Fruit fly (Drosophila melanogaster) whole organism, wandering third instar larva: ENCODE measurements around the gene CG34138.

Source experiments
- Abd-B ChIP-seq: fragments of >200 bp; optimal IDR thresholded peaks from 2 replicates; lab custom pipeline; 2017; ENCODE audit warnings: missing biosample characterization, missing genetic modification characterization
- CG32264 ChIP-seq: fragments of 200-800 bp; sonication (Bioruptor generic); optimal IDR thresholded peaks from 2 replicates; lab custom pipeline; 2016; ENCODE audit warnings: missing biosample characterization, missing genetic modification characterization
- CrebA ChIP-seq: fragments of 200-800 bp; sonication (Bioruptor generic); optimal IDR thresholded peaks from 2 replicates; lab custom pipeline; 2016; ENCODE audit warnings: missing biosample characterization, mild to moderate bottlenecking, missing genetic modification characterization, borderline replicate concordance
- Dfd ChIP-seq: fragments of >200 bp; optimal IDR thresholded peaks from 2 replicates; lab custom pipeline; 2017; ENCODE audit warnings: missing biosample characterization, missing genetic modification characterization
- Dif ChIP-seq: fragments of 200-275, 200-300 bp; sonication (Bioruptor generic); optimal IDR thresholded peaks from 2 replicates; lab custom pipeline; 2018; ENCODE audit warnings: missing biosample characterization, missing genetic modification characterization; ENCODE audit not compliant: partially characterized antibody
- HLH106 ChIP-seq: fragments of 200-800 bp; optimal IDR thresholded peaks from 3 replicates; lab custom pipeline; 2019; ENCODE audit warnings: missing biosample characterization, mild to moderate bottlenecking, missing genetic modification characterization, moderate library complexity
- Hnf4 ChIP-seq: fragments of 200-800 bp; sonication (Bioruptor generic); optimal IDR thresholded peaks from 2 replicates; lab custom pipeline; 2016; ENCODE audit warnings: missing biosample characterization, mild to moderate bottlenecking, missing genetic modification characterization
- Hr78 ChIP-seq: fragments of >200 bp; optimal IDR thresholded peaks from 2 replicates; lab custom pipeline; 2017; ENCODE audit warnings: missing biosample characterization, missing genetic modification characterization
- Hr83 ChIP-seq: fragments of 200-300 bp; sonication (Bioruptor generic); optimal IDR thresholded peaks from 2 replicates; lab custom pipeline; 2016; ENCODE audit warnings: missing biosample characterization, mild to moderate bottlenecking, missing genetic modification characterization, moderate library complexity; ENCODE audit not compliant: poor library complexity, severe bottlenecking
- Jra ChIP-seq: sonication (Bioruptor generic); optimal IDR thresholded peaks from 2 replicates; lab custom pipeline; 2016; ENCODE audit warnings: missing biosample characterization, missing genetic modification characterization
- Myc ChIP-seq: fragments of >200 bp; optimal IDR thresholded peaks from 2 replicates; lab custom pipeline; 2017
- N ChIP-seq: fragments of >200 bp; optimal IDR thresholded peaks from 2 replicates; lab custom pipeline; 2018; ENCODE audit warnings: missing biosample characterization, missing external identifiers, missing genetic modification characterization
- OdsH ChIP-seq: fragments of 200-800 bp; sonication (Bioruptor generic); optimal IDR thresholded peaks from 2 replicates; lab custom pipeline; 2016; ENCODE audit warnings: missing biosample characterization, mild to moderate bottlenecking, missing genetic modification characterization
- Rel ChIP-seq, 2 experiments: fragments of 200-800 bp; sonication (Bioruptor generic) in 1 of 2; optimal IDR thresholded peaks; 2 replicates in 1 of 2; 3 replicates in 1 of 2; lab custom pipeline; 2016 to 2019; ENCODE audit warnings: mild to moderate bottlenecking in 2 of 2, missing biosample characterization in 2 of 2, missing genetic modification characterization in 2 of 2, moderate library complexity in 1 of 2
- Sp1 ChIP-seq: fragments of 200-800 bp; sonication (Bioruptor generic); optimal IDR thresholded peaks from 3 replicates; lab custom pipeline; 2019; ENCODE audit warnings: missing biosample characterization, mild to moderate bottlenecking, missing genetic modification characterization, moderate library complexity
- Vsx2 ChIP-seq: fragments of 200-300, 225-300 bp; sonication (Bioruptor generic); optimal IDR thresholded peaks from 2 replicates; lab custom pipeline; 2018; ENCODE audit warnings: missing biosample characterization, missing genetic modification characterization; ENCODE audit not compliant: partially characterized antibody
- br ChIP-seq: fragments of 200-800 bp; sonication (Bioruptor generic); optimal IDR thresholded peaks from 2 replicates; lab custom pipeline; 2016; ENCODE audit warnings: missing biosample characterization, missing genetic modification characterization
- dl ChIP-seq, 2 experiments: fragments of 175-275, 200-275 bp in 1 of 2; fragments of 200-275 bp in 1 of 2; sonication (Bioruptor generic); optimal IDR thresholded peaks; lab custom pipeline; 2018; ENCODE audit warnings: mild to moderate bottlenecking in 2 of 2, missing biosample characterization in 2 of 2, missing genetic modification characterization in 2 of 2, moderate library complexity in 2 of 2; ENCODE audit not compliant: partially characterized antibody in 2 of 2, insufficient read depth in 1 of 2
- ey ChIP-seq: fragments of 200-800 bp; sonication (Bioruptor generic); optimal IDR thresholded peaks from 2 replicates; lab custom pipeline; 2016; ENCODE audit warnings: missing biosample characterization, missing genetic modification characterization
- foxo ChIP-seq, 2 experiments: fragments of 200-800 bp; sonication (Bioruptor generic); optimal IDR thresholded peaks; 2 replicates in 1 of 2; 3 replicates in 1 of 2; lab custom pipeline; 2016 to 2017; ENCODE audit warnings: missing biosample characterization in 2 of 2, missing genetic modification characterization in 2 of 2
- fru ChIP-seq: fragments of 200-800 bp; sonication (Bioruptor generic); optimal IDR thresholded peaks from 3 replicates; lab custom pipeline; 2016; ENCODE audit warnings: missing biosample characterization, mild to moderate bottlenecking, missing genetic modification characterization
- h ChIP-seq: fragments of 200-800 bp; sonication (Bioruptor generic); optimal IDR thresholded peaks from 3 replicates; lab custom pipeline; 2016; ENCODE audit warnings: missing biosample characterization, mild to moderate bottlenecking, missing genetic modification characterization
- jim ChIP-seq: fragments of 175-275, 200-325 bp; sonication (Bioruptor generic); optimal IDR thresholded peaks from 2 replicates; lab custom pipeline; 2016; ENCODE audit warnings: missing biosample characterization, mild to moderate bottlenecking, missing genetic modification characterization
- pan ChIP-seq: fragments of >200 bp; optimal IDR thresholded peaks from 2 replicates; lab custom pipeline; 2017
- psq ChIP-seq: fragments of 200-800 bp; sonication (Bioruptor generic); optimal IDR thresholded peaks from 3 replicates; lab custom pipeline; 2017; ENCODE audit warnings: missing biosample characterization, mild to moderate bottlenecking, missing genetic modification characterization, moderate library complexity
- rgr ChIP-seq: fragments of 200-800 bp; sonication (Bioruptor generic); optimal IDR thresholded peaks from 3 replicates; lab custom pipeline; 2016; ENCODE audit warnings: missing biosample characterization, mild to moderate bottlenecking, missing genetic modification characterization
- sage ChIP-seq: fragments of 200-800 bp; sonication (Bioruptor generic); optimal IDR thresholded peaks from 2 replicates; lab custom pipeline; 2016; ENCODE audit warnings: missing biosample characterization, mild to moderate bottlenecking, missing genetic modification characterization
- sv ChIP-seq: fragments of 200-800 bp; sonication (Bioruptor generic); optimal IDR thresholded peaks from 3 replicates; lab custom pipeline; 2016; ENCODE audit warnings: missing biosample characterization, missing genetic modification characterization
- tai ChIP-seq: sonication (Bioruptor generic); optimal IDR thresholded peaks from 2 replicates; lab custom pipeline; 2016; ENCODE audit warnings: missing biosample characterization, missing genetic modification characterization
- usp ChIP-seq: fragments of >200 bp; optimal IDR thresholded peaks from 2 replicates; lab custom pipeline; 2017; ENCODE audit warnings: missing biosample characterization, missing genetic modification characterization
- woc ChIP-seq: sonication (Bioruptor generic); optimal IDR thresholded peaks from 2 replicates; lab custom pipeline; 2016; ENCODE audit warnings: missing biosample characterization, mild to moderate bottlenecking, missing genetic modification characterization

Gene CG34138

dm6 chr3R:19602996-19603395 lies 31.8 kb upstream of the CG34138 start, which contains the start of gene CG7342 (continued):
- TF ChIP-seq Jra (GFP tag; lab: Kevin White, UChicago) (no peak), Hr78 (no peak), dl (GFP tag; optimal IDR thresholded peaks at IDR 0.05; lab: Kevin White, UChicago; ENCODE audit: insufficient read depth in 1 of 2, partially characterized antibody in 2 of 2) (no peak), Hnf4 (GFP tag; lab: Kevin White, UChicago) (peak; percentile 69), jim (no peak), psq (GFP tag; lab: Kevin White, UChicago) (peak; percentile 57)

dm6 chr3R:19606954-19607353 lies 27.8 kb upstream of the CG34138 start, which contains the start of gene CG17751:
CG17751 (plus strand) TSS chr3R:19607254.
- TF ChIP-seq woc = no peak
- no peak for TF ChIP-seq Rel (GFP tag; optimal IDR thresholded peaks at IDR 0.05; lab: Kevin White, UChicago)
- TF ChIP-seq Rel (tag; optimal IDR thresholded peaks at IDR 0.05; lab: Kevin White, UChicago) = no peak
- no peak for TF ChIP-seq Jra (GFP tag; lab: Kevin White, UChicago)
- TF ChIP-seq CrebA (GFP tag; lab: Kevin White, UChicago) = no peak
- TF ChIP-seq Myc (lab: Kevin White, UChicago) = no peak
- no peak for TF ChIP-seq br (GFP tag; lab: Kevin White, UChicago)
- no peak for TF ChIP-seq fru
- no peak for TF ChIP-seq Vsx2 (GFP tag; lab: Kevin White, UChicago)
- no peak for TF ChIP-seq N
- no peak for TF ChIP-seq Abd-B (GFP tag; lab: Kevin White, UChicago)
- TF ChIP-seq dl (GFP tag; optimal IDR thresholded peaks at IDR 0.05; lab: Kevin White, UChicago; ENCODE audit: insufficient read depth in 1 of 2, partially characterized antibody in 2 of 2) = no peak
- no peak for TF ChIP-seq ey

dm6 chr3R:19609925-19610324 lies 24.8 kb upstream of the CG34138 start, which contains the start of gene CG17752:
CG17752 (plus strand) TSS chr3R:19610225.
- TF ChIP-seq Dfd (GFP tag; lab: Kevin White, UChicago) (no peak), Rel (GFP tag; optimal IDR thresholded peaks at IDR 0.05; lab: Kevin White, UChicago) (no peak), Rel (tag; optimal IDR thresholded peaks at IDR 0.05; lab: Kevin White, UChicago) (no peak), ey (no peak), sv (GFP tag; lab: Kevin White, UChicago) (no peak), psq (GFP tag; lab: Kevin White, UChicago) (no peak), jim (no peak), Jra (GFP tag; lab: Kevin White, UChicago) (no peak), sage (GFP tag; lab: Kevin White, UChicago) (no peak), HLH106 (no peak), Hr83 (GFP tag; lab: Kevin White, UChicago) (no peak), Myc (lab: Kevin White, UChicago) (no peak), CG32264 (no peak), Vsx2 (GFP tag; lab: Kevin White, UChicago) (no peak), pan (lab: Kevin White, UChicago) (no peak), tai (GFP tag; lab: Kevin White, UChicago) (no peak), Dif (GFP tag; lab: Kevin White, UChicago) (no peak), usp (GFP tag; lab: Kevin White, UChicago) (no peak), CrebA (GFP tag; lab: Kevin White, UChicago) (no peak)

dm6 chr3R:19612908-19613431 lies 21.8 kb upstream of the CG34138 start, which contains the start of gene CG16727:
CG16727 (plus strand) TSS chr3R:19613381.
- TF ChIP-seq Sp1 (peak; percentile 24), OdsH (GFP tag; lab: Kevin White, UChicago) (peak; percentile 29), rgr (GFP tag; lab: Kevin White, UChicago) (peak; percentile 17), h (GFP tag; lab: Kevin White, UChicago) (peak; percentile 6), sage (GFP tag; lab: Kevin White, UChicago) (no peak)
- TF ChIP-seq, all 38 proteins: peak for 4

dm6 chr3R:19619908-19620307 lies 14.8 kb upstream of the CG34138 start:
- TF ChIP-seq rgr (GFP tag; lab: Kevin White, UChicago) (no peak), Jra (GFP tag; lab: Kevin White, UChicago) (no peak), jim (no peak), ey (no peak), CG32264 (no peak), Myc (lab: Kevin White, UChicago) (no peak), Hnf4 (GFP tag; lab: Kevin White, UChicago) (no peak), foxo (GFP tag; optimal IDR thresholded peaks at IDR 0.05; lab: Kevin White, UChicago) (no peak)
